Worm (Caenorhabditis elegans): ENCODE data around the gene kdin-1.

Gene kdin-1

DNA sequence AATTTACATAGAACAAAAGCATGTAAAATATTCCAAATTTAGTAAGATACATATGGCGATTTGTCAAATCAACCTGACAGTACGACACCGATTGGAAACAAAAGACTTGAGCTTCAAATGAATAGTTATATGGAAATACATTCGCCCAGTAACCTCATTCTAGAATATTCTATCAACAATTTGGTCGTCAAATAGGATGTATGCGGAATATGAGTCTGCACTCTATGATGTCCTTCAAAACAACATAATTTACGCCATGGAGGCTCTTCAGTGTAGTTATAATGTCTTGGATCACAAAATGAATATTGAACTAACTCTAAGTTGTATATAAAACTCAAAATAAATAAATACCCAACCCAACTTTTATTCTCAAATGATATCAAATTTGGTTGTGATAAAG lies 11.8 kb upstream of the kdin-1 start:
- TF ChIP-seq F13C5.2 (tag; optimal IDR thresholded peaks at IDR 0.05) (no peak), tbx-37 (GFP tag; conservative IDR thresholded peaks at IDR 0.05) (0 out of 2 replicates have a peak, but pooled peaks have one; percentile 10)

DNA sequence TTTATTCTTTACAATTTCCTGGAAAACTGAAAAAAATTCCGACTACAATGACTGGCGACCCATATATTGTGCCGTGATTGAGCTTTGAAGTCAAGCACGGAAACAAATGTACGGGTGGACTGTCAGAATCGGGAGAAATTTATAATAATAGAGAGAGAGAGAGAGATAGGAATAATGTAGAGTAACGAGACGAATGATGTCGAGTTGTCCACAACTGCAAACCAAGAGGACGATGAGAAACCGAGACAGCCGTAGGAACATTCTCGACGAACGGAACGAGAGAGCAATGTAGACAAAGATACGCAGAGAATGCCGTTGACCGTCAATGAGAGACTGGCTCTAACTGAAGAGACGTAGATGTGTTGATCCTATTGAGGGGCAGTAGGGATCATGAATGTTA lies 10.9 kb upstream of the kdin-1 start:
- TF ChIP-seq ama-1 (optimal IDR thresholded peaks at IDR 0.05) (peak; percentile 88), ets-7 (tag; optimal IDR thresholded peaks at IDR 0.05) (peak; percentile 13), tbx-11 (GFP tag; IDR thresholded peaks at IDR 0.05) (no peak), ceh-13 (GFP tag; optimal IDR thresholded peaks at IDR 0.05) (no peak), hmg-4 (GFP tag; optimal IDR thresholded peaks at IDR 0.05) (peak; percentile 48), F13C5.2 (tag; optimal IDR thresholded peaks at IDR 0.05) (no peak), hnd-1 (tag; optimal IDR thresholded peaks at IDR 0.05) (no peak), ceh-36 (tag; optimal IDR thresholded peaks at IDR 0.05) (peak; percentile 25), B0310.2 (tag; optimal IDR thresholded peaks at IDR 0.05) (no peak), scrt-1 (GFP tag; IDR thresholded peaks at IDR 0.05) (no peak), sea-1 (GFP tag; conservative IDR thresholded peaks at IDR 0.05) (no peak), aly-1 (tag; optimal IDR thresholded peaks at IDR 0.05) (no peak), tbx-37 (GFP tag; conservative IDR thresholded peaks at IDR 0.05) (no peak), flt-1 (GFP tag; IDR thresholded peaks at IDR 0.05) (peak; percentile 20; the same call in 1 of the 2 replicates), hmbx-1 (tag; optimal IDR thresholded peaks at IDR 0.05) (no peak), pes-1 (GFP tag; IDR thresholded peaks at IDR 0.05) (0 out of 2 replicates have a peak, but pooled peaks have one; percentile 42), tra-4 (tag; optimal IDR thresholded peaks at IDR 0.05) (peak; percentile 7)

- no peak for TF ChIP-seq tra-4 (tag; optimal IDR thresholded peaks at IDR 0.05)
- no peak for TF ChIP-seq ceh-36 (tag; optimal IDR thresholded peaks at IDR 0.05)
- no peak for TF ChIP-seq hmg-4 (GFP tag; optimal IDR thresholded peaks at IDR 0.05)
- TF ChIP-seq ama-1 (optimal IDR thresholded peaks at IDR 0.05) = no peak
- no peak for TF ChIP-seq sea-1 (GFP tag; conservative IDR thresholded peaks at IDR 0.05)
- no peak for TF ChIP-seq aly-1 (tag; optimal IDR thresholded peaks at IDR 0.05)
- no peak for TF ChIP-seq ets-7 (tag; optimal IDR thresholded peaks at IDR 0.05)
- no peak for TF ChIP-seq F13C5.2 (tag; optimal IDR thresholded peaks at IDR 0.05)
- TF ChIP-seq hmbx-1 (tag; optimal IDR thresholded peaks at IDR 0.05) = no peak
- no peak for TF ChIP-seq tbx-11 (GFP tag; IDR thresholded peaks at IDR 0.05)
- no peak for TF ChIP-seq ceh-13 (GFP tag; optimal IDR thresholded peaks at IDR 0.05)
- TF ChIP-seq flt-1 (GFP tag; IDR thresholded peaks at IDR 0.05) = no peak
- no peak for TF ChIP-seq pes-1 (GFP tag; IDR thresholded peaks at IDR 0.05)
- TF ChIP-seq tbx-37 (GFP tag; conservative IDR thresholded peaks at IDR 0.05) = no peak
- no peak for TF ChIP-seq scrt-1 (GFP tag; IDR thresholded peaks at IDR 0.05)
- no peak for TF ChIP-seq hnd-1 (tag; optimal IDR thresholded peaks at IDR 0.05)
- TF ChIP-seq B0310.2 (tag; optimal IDR thresholded peaks at IDR 0.05) = no peak
These were observed 9.0 kb upstream of the kdin-1 start, which contains the start of gene hrg-5 for ce11 chrIV:11029412-11029811. Gene hrg-5, minus strand, starts transcription at chrIV:11029428.

ce11 chrIV:11030117-11030516 lies 8.3 kb upstream of the kdin-1 start:
- no peak for TF ChIP-seq sea-1 (GFP tag; conservative IDR thresholded peaks at IDR 0.05)
- TF ChIP-seq hmbx-1 (tag; optimal IDR thresholded peaks at IDR 0.05) = no peak
- TF ChIP-seq F13C5.2 (tag; optimal IDR thresholded peaks at IDR 0.05) = no peak
- TF ChIP-seq B0310.2 (tag; optimal IDR thresholded peaks at IDR 0.05) = no peak
- TF ChIP-seq tbx-11 (GFP tag; IDR thresholded peaks at IDR 0.05) = no peak
- no peak for TF ChIP-seq tra-4 (tag; optimal IDR thresholded peaks at IDR 0.05)

- TF ChIP-seq ceh-13 (GFP tag; optimal IDR thresholded peaks at IDR 0.05) = no peak
- no peak for TF ChIP-seq hmbx-1 (tag; optimal IDR thresholded peaks at IDR 0.05)
- TF ChIP-seq flt-1 (GFP tag; IDR thresholded peaks at IDR 0.05) = no peak
- no peak for TF ChIP-seq sea-1 (GFP tag; conservative IDR thresholded peaks at IDR 0.05)
- no peak for TF ChIP-seq pes-1 (GFP tag; IDR thresholded peaks at IDR 0.05)
These were observed 7.6 kb upstream of the kdin-1 start, which contains the start of gene hrg-4 for ce11 chrIV:11030893-11031292. Gene hrg-4, minus strand, starts transcription at chrIV:11030993.

DNA sequence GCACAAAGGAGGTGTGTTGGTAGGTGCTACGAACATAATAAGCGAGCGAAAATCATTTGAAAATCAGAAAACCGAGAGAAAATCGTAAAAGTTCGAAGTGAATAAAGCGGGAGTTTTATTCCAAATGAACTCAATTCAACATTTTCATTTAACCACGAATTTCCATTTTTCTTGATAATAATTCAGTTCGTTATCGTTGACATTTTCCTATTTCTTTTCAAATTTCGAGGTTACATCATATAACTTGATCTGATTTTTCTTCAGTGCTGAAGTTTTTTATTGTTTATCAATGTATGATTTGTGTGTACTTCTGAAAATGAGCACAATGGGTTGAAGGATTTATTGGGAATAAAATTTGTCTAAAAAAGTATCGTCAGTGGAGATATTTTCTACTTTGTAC lies 6.8 kb upstream of the kdin-1 start:
- TF ChIP-seq tbx-37 (GFP tag; conservative IDR thresholded peaks at IDR 0.05) = no peak
- no peak for TF ChIP-seq B0310.2 (tag; optimal IDR thresholded peaks at IDR 0.05)
- no peak for TF ChIP-seq tbx-11 (GFP tag; IDR thresholded peaks at IDR 0.05)
- TF ChIP-seq hmbx-1 (tag; optimal IDR thresholded peaks at IDR 0.05) = no peak
- no peak for TF ChIP-seq ets-7 (tag; optimal IDR thresholded peaks at IDR 0.05)
- no peak for TF ChIP-seq hmg-4 (GFP tag; optimal IDR thresholded peaks at IDR 0.05)
- no peak for TF ChIP-seq sea-1 (GFP tag; conservative IDR thresholded peaks at IDR 0.05)

DNA sequence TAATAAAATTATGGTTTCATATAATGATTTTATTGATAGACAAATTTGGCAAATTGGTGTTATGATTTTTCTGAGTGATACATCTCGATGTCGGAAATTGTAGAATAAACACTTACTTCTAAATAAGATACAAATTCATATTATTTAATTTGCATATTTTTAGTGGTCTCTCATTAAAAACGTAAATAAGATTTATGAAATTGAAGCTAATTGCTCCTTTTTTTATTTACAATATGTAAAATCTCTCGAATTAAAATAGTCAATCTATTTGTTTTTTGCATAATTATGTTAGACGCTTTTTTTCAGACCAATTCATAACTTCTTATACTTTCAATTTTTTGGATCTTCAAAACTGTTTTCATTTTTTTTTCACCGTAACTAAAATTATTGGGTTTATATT lies 6.2 kb upstream of the kdin-1 start, which contains the start of gene hrg-6:
Gene hrg-6, plus strand, starts transcription at position 301 of the 400 bp plus-strand sequence.
- TF ChIP-seq tra-4 (tag; optimal IDR thresholded peaks at IDR 0.05) = no peak
- TF ChIP-seq ceh-36 (tag; optimal IDR thresholded peaks at IDR 0.05) = no peak
- TF ChIP-seq tbx-11 (GFP tag; IDR thresholded peaks at IDR 0.05) = no peak
- no peak for TF ChIP-seq sea-1 (GFP tag; conservative IDR thresholded peaks at IDR 0.05)
- TF ChIP-seq B0310.2 (tag; optimal IDR thresholded peaks at IDR 0.05) = no peak
- no peak for TF ChIP-seq F13C5.2 (tag; optimal IDR thresholded peaks at IDR 0.05)
- TF ChIP-seq ceh-13 (GFP tag; optimal IDR thresholded peaks at IDR 0.05) = no peak
- no peak for TF ChIP-seq tbx-37 (GFP tag; conservative IDR thresholded peaks at IDR 0.05)

DNA sequence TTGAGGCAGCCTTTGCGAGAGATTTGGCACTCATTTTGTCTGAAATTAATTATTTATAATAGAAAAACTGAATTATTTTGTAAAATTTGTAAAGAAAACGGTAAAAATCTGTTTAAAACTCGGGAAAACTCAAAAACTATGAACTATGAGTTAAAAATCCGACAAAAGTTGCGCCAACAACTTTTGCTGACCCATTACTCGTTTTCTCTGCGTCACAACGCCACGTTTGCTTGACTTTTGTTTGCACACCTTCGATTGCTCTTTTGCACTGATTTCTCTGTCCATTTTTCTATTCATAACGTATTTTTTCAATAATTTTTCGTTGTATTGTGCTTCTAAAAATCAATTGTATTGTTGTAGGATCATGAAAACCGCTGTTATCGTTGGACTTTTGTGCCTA lies 2.2 kb upstream of the kdin-1 start, which contains the start of gene fkb-1:
Gene fkb-1, plus strand, starts transcription at position 361 of the 400 bp plus-strand sequence.
- TF ChIP-seq F13C5.2 (tag; optimal IDR thresholded peaks at IDR 0.05) (peak; percentile 8), B0310.2 (tag; optimal IDR thresholded peaks at IDR 0.05) (no peak)
